Fruit fly (Drosophila melanogaster) whole organism, wandering third instar larva: ENCODE results near the gene CG10470.

Source experiments
- Dfd ChIP-seq: fragments of >200 bp; optimal IDR thresholded peaks from 2 replicates; lab custom pipeline; 2017; ENCODE audit warnings: missing biosample characterization, missing genetic modification characterization
- OdsH ChIP-seq: fragments of 200-800 bp; sonication (Bioruptor generic); optimal IDR thresholded peaks from 2 replicates; lab custom pipeline; 2016; ENCODE audit warnings: missing biosample characterization, mild to moderate bottlenecking, missing genetic modification characterization
- br ChIP-seq: fragments of 200-800 bp; sonication (Bioruptor generic); optimal IDR thresholded peaks from 2 replicates; lab custom pipeline; 2016; ENCODE audit warnings: missing biosample characterization, missing genetic modification characterization
- foxo ChIP-seq, 2 experiments: fragments of 200-800 bp; sonication (Bioruptor generic); optimal IDR thresholded peaks; 2 replicates in 1 of 2; 3 replicates in 1 of 2; lab custom pipeline; 2016 to 2017; ENCODE audit warnings: missing biosample characterization in 2 of 2, missing genetic modification characterization in 2 of 2
- rgr ChIP-seq: fragments of 200-800 bp; sonication (Bioruptor generic); optimal IDR thresholded peaks from 3 replicates; lab custom pipeline; 2016; ENCODE audit warnings: missing biosample characterization, mild to moderate bottlenecking, missing genetic modification characterization

DNA sequence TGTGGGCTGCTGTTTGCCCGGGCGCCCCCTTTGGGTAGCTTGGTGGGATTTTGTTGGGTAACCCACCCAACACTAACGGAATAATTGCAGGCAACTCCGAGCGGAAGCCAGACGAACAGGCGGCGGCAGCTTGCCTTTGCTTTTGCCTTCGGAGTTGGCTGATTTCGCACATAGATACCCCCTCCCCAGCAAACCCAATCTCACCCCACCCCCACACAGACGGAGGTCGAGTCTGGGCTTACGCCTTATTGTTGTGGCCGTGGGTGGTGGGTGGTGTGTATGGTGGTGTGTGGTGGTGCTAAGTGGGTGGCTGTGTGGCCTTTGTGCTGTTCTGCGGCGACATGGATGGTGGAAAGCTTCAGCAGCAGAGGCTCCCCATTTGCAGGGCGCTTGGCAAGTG, 33.2 kb upstream of the CG10470 start:
- TF ChIP-seq Dfd: no peak
- no peak for TF ChIP-seq OdsH (GFP tag; lab: Kevin White, UChicago)
- no peak for TF ChIP-seq br (GFP tag; lab: Kevin White, UChicago)
- no peak for TF ChIP-seq rgr (GFP tag; lab: Kevin White, UChicago)
- no peak for TF ChIP-seq foxo (GFP tag; optimal IDR thresholded peaks at IDR 0.05; lab: Kevin White, UChicago)
